Fruit fly (Drosophila melanogaster): ENCODE measurements around the gene SC35.

Gene SC35

DNA sequence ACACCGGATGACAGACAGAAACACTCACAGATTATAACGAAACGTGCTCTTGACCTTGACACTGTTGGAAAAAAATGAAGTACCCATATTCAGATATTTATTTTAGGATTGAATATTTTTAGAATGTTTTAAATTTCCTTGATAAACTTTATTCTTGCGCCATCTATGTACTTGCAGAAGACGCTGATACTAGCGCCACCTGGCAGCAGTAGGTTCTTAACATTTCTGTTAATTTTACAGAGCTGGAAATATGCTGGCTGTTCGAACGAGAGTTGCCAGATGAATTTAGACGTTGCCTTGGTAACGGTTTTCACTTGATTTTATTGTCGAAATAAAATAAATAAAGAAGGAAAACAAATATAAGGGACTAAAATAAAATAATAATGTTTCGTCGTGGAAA, 9.9 kb downstream of the SC35 start, which contains the start of gene Fam92:
TSS of gene Fam92 (plus strand) at position 350 of the 400 bp plus-strand sequence.
- TF ChIP-seq ttk (optimal IDR thresholded peaks at IDR 0.05) (no peak), Myc (optimal IDR thresholded peaks at IDR 0.05) (no peak), Sin3A (optimal IDR thresholded peaks at IDR 0.05) (no peak), h (optimal IDR thresholded peaks at IDR 0.05) (no peak), insv (optimal IDR thresholded peaks at IDR 0.05) (no peak), psq (optimal IDR thresholded peaks at IDR 0.05) (no peak)

DNA sequence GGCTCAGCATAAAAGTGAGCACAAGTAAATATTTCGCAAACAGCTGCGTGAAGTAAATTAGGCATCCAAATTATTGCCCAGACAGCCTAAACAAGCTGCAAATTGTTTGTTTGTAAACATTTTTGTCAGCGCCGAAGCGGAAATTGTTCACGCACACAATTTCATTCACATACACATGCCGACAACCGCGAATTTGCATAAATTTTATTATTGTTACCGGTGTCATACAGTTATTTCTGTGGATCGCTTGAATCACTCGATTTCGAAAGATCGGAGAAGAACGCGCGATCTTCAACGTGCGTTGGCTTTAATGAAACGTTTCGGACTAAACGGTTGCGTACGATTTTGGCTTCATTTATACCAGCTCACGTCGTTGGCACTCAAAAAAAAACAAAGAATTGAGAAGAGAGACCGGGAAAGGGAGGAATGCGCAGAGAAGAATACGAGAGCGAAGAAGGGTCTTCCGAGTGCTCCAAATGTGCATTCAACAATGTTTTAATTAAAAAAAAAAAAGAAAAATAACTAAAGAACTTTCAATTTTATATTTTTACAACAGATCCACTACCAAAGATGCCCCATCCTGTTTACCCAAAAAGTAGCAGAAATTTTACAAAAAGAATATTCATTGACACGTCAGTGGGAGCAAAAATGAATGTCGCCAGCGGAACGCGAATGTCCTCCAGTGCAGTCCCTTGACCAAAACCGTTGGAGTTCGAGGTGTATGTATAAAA, 11.2 kb downstream of the SC35 start, which contains the start of gene vir-1:
TSS of gene vir-1 (minus strand) at position 334 of the 731 bp plus-strand sequence.
- no peak for TF ChIP-seq psq (optimal IDR thresholded peaks at IDR 0.05)
- no peak for TF ChIP-seq Sin3A (optimal IDR thresholded peaks at IDR 0.05)
- no peak for TF ChIP-seq h (optimal IDR thresholded peaks at IDR 0.05)
- no peak for TF ChIP-seq Myc (optimal IDR thresholded peaks at IDR 0.05)
- TF ChIP-seq insv (optimal IDR thresholded peaks at IDR 0.05): no peak
- no peak for TF ChIP-seq ttk (optimal IDR thresholded peaks at IDR 0.05)

DNA sequence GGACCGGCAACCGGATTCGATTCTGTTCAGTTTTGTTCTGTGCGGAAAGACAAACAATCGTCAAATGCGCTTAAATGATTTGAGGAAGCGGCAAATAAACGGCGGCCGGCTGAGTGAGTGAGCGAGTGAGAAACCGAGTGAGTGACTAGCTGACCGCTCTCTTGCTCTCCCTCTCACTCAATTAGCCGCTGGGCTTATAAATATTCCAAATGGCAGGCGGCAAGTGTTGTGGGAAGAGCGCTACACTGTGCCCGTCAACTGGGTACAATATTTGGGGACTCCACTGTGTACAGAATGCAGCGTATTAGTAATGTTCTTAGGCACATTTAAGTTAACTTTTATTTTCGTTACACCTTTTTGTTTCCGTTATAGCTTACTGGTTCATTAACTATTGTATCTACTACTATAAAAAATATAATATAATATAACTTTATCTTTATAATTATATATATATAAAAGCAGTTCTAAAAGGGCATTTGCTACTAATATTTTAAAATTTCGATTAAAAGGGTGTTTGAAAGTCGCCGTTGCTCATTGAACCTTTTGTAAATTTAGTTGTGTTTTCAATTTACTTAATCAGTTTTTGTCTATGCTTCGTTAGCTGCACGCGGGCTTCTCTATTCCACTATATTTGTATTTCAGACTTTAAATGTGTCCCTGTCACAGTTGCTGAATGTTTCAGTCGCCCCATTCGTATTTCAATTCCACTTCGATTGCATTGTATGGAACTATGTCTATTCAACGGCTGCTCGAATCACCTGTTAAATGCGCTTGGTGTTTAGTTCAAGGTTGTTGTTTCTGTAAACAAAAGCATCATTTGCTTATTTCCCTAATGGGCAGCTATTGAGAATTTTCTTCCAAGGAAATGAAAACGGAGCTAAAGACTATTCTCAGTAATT, 12.4 kb downstream of the SC35 start:
- no peak for TF ChIP-seq psq (optimal IDR thresholded peaks at IDR 0.05)
- TF ChIP-seq Myc (optimal IDR thresholded peaks at IDR 0.05): no peak
- TF ChIP-seq insv (optimal IDR thresholded peaks at IDR 0.05): no peak
- no peak for TF ChIP-seq h (optimal IDR thresholded peaks at IDR 0.05)
- no peak for TF ChIP-seq ttk (optimal IDR thresholded peaks at IDR 0.05)
- no peak for TF ChIP-seq Sin3A (optimal IDR thresholded peaks at IDR 0.05)

DNA sequence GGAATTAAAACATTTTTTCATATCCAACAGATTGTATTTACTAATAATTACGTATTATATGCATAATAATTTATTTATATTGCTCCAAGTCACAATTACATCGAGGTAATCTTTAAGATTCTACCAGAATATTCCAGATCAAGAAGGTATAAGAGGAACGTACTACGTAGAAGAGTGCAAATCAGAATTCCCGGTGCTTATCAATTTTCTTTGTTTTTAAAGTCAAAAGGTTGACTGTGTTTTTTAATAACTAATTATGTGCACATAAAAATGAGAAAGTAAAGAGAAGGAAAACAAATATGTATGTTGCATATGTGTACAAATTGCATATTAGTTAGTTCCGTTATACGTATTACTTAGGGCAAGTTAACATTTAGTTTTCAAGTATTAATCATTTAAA, 13.3 kb downstream of the SC35 start:
- TF ChIP-seq h (optimal IDR thresholded peaks at IDR 0.05) (no peak), ttk (optimal IDR thresholded peaks at IDR 0.05) (no peak), psq (optimal IDR thresholded peaks at IDR 0.05) (no peak), insv (optimal IDR thresholded peaks at IDR 0.05) (no peak), Myc (optimal IDR thresholded peaks at IDR 0.05) (no peak), Sin3A (optimal IDR thresholded peaks at IDR 0.05) (no peak)

DNA sequence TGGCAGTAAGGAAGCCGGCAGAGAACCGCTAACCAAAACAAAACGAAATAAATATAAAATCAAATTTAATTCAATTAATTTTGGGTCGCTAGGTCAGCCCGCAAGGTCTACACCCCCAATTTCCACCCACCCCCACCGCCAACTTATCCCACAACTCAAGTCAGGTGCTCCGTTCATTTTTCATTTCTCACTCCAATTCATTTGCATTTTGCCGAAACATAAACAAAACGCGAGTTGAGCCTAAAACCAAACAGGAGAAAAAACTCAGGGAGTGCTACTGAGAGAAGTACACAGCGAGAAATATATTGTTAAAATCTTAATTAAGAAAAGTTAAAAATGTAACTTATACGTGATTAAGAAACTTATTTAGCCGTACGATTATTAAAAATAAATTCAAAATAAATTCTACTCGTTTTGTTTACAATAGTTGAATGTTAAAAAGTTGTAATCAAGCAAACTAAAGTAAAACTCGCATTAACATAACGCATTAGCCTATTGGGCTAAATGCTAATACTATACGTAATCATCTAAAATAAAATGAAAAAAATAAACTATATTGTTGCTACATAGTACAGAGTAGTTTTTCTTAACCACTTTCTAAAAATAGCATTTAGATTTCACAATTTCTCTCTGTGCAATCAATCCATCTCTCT, 18.9 kb downstream of the SC35 start:
- TF ChIP-seq psq (optimal IDR thresholded peaks at IDR 0.05) (no peak), Myc (optimal IDR thresholded peaks at IDR 0.05) (no peak), insv (optimal IDR thresholded peaks at IDR 0.05) (no peak), ttk (optimal IDR thresholded peaks at IDR 0.05) (no peak), h (optimal IDR thresholded peaks at IDR 0.05) (no peak)

DNA sequence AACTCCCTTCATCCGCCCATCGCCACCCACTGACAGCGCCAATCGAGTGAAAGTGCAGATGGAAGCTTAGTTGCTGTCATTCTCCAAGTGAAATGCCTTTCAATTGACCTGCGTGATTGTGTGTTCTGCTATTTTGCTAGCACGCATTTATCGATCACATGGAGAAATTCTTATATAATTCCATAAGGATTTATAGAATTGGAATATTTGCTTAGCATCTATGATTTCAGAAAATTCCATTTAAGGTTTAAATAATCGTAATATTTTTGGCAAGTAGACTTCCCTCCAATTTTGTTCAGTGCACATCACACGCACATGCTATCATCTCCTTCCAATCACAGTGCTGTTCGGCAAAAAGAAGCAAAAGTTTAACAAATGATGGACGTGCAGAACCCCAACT, 20.6 kb downstream of the SC35 start:
- TF ChIP-seq Sin3A (optimal IDR thresholded peaks at IDR 0.05) (no peak), Myc (optimal IDR thresholded peaks at IDR 0.05) (no peak), psq (optimal IDR thresholded peaks at IDR 0.05) (no peak), ttk (optimal IDR thresholded peaks at IDR 0.05) (no peak), h (optimal IDR thresholded peaks at IDR 0.05) (no peak), insv (optimal IDR thresholded peaks at IDR 0.05) (no peak)

DNA sequence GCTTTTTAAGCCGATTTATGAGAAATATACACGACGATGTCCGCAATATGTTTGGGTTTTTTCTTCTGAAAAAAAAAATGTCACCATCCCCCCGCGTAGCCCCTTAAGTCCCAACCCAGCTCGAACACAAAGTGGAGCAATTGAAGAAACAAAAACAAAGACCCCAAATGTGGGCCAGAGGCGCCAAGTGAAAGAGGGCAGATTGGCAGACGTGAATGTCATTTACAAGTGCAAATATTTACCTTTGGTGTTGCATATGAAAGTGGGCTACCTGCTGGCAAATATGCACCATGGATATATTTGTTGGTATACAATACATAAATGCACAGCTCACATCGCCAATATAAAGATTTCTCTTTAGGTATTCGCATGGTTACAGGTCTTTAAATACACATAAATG, 23.8 kb downstream of the SC35 start:
- TF ChIP-seq insv (optimal IDR thresholded peaks at IDR 0.05) (no peak), Sin3A (optimal IDR thresholded peaks at IDR 0.05) (no peak), h (optimal IDR thresholded peaks at IDR 0.05) (no peak), Myc (optimal IDR thresholded peaks at IDR 0.05) (no peak), psq (optimal IDR thresholded peaks at IDR 0.05) (no peak), ttk (optimal IDR thresholded peaks at IDR 0.05) (no peak)

DNA sequence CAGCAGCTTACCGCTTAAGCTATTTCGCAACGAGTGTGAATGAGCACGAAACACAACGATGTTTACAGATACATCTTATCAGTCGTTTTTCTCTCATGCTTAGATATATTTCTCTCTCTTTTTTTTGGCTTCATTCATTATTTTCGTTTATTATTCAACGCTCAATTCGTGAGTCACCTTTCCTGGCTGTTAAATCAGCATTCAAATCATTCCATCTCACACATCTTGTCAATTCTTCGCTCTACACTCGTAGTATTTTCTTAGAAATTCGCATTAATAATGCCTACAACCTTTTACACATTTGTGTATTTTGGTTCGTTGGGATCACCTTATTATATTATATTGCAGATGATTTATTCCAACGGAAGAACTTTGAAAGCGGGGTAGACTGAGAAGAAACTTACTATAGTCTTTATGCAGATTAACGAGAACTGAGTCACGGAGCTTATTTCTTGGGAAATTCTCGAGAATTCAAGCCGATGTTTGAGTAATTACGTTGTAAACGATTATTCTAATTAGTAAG, 29.8 kb downstream of the SC35 start:
- TF ChIP-seq insv (optimal IDR thresholded peaks at IDR 0.05) (no peak), ttk (optimal IDR thresholded peaks at IDR 0.05) (no peak), psq (optimal IDR thresholded peaks at IDR 0.05) (no peak), Sin3A (optimal IDR thresholded peaks at IDR 0.05) (no peak), h (optimal IDR thresholded peaks at IDR 0.05) (no peak), Myc (optimal IDR thresholded peaks at IDR 0.05) (no peak)

DNA sequence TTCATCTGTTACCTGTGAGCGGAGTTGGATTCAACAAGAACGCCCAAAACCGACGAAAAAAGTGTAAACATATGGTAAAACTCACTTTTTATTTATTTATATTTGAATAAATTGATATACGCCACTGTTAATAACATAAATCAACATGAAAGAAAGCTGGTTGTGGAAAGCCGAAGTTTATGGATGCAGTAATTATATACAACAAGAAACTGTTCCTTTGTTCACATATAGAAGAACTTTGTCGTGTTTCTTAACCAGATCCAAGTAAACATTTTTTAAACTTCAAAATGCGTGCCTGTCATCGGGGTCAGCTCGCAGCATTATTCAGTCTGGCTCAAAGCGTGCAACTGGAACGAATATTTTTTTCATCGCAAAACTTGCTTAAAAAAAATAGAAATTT, 36.5 kb downstream of the SC35 start, which contains the start of gene Pkd2:
TSS of gene Pkd2 (plus strand) at position 301 of the 400 bp plus-strand sequence.
- TF ChIP-seq Myc (optimal IDR thresholded peaks at IDR 0.05) (no peak), Sin3A (optimal IDR thresholded peaks at IDR 0.05) (no peak), insv (optimal IDR thresholded peaks at IDR 0.05) (no peak), ttk (optimal IDR thresholded peaks at IDR 0.05) (no peak), h (optimal IDR thresholded peaks at IDR 0.05) (no peak), psq (optimal IDR thresholded peaks at IDR 0.05) (no peak)

DNA sequence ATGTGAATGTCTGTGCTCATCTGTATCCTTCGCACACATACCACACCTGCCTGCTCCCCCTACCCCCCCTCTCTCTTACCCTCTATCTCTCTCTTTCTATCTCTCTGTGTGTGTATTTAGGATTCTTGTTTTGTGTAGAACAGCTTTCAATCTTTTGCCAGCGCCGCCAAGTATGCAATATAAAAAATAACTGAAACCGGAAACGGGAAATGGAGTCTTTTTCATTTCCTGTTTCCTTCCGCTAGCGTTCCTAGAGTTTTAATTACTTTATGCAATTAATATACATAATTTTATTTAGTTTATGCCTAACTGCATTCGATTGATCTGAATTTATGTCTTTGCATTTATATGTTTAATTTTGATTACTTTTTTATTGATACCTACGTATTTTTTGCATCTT, 42.1 kb downstream of the SC35 start:
- no peak for TF ChIP-seq insv (optimal IDR thresholded peaks at IDR 0.05)
- no peak for TF ChIP-seq Myc (optimal IDR thresholded peaks at IDR 0.05)
- TF ChIP-seq psq (optimal IDR thresholded peaks at IDR 0.05): no peak
- no peak for TF ChIP-seq Sin3A (optimal IDR thresholded peaks at IDR 0.05)

All from Kc167 (cell line).